Fruit fly (Drosophila melanogaster): ENCODE measurements around the gene p53.

p53 gene

dm6 chr3R:23048690-23049118 lies 5.2 kb downstream of the p53 start (continued):
- TF ChIP-seq CG11085 (GFP tag; IDR thresholded peaks at IDR 0.05) (no peak), Aef1 (GFP tag; IDR thresholded peaks at IDR 0.05) (peak; percentile 61; the same call in 1 of the 3 replicates), Dref (GFP tag; IDR thresholded peaks at IDR 0.05) (no peak), CG3065 (GFP tag; optimal IDR thresholded peaks at IDR 0.05) (no peak), CG12659 (GFP tag; optimal IDR thresholded peaks at IDR 0.05) (peak; percentile 77), Elba2 (GFP tag; optimal IDR thresholded peaks at IDR 0.05) (no peak), CG13123 (GFP tag; optimal IDR thresholded peaks at IDR 0.05) (no peak), CG10462 (GFP tag; optimal IDR thresholded peaks at IDR 0.05) (peak; percentile 44), grn (GFP tag; optimal IDR thresholded peaks at IDR 0.05) (peak; percentile 68), CG15011 (GFP tag; optimal IDR thresholded peaks at IDR 0.05) (peak; percentile 40), HLH54F (GFP tag; optimal IDR thresholded peaks at IDR 0.05) (peak; percentile 17), nau (GFP tag; optimal IDR thresholded peaks at IDR 0.05) (peak; percentile 71), pita (GFP tag; optimal IDR thresholded peaks at IDR 0.05) (no peak), lbe (GFP tag; optimal IDR thresholded peaks at IDR 0.05) (peak; percentile 33), Dfd (GFP tag; optimal IDR thresholded peaks at IDR 0.05) (no peak), CG1603 (tag; optimal IDR thresholded peaks at IDR 0.05) (peak; percentile 58), CG34224 (GFP tag; IDR thresholded peaks at IDR 0.05; ENCODE audit: partially characterized antibody) (no peak), CG2120 (GFP tag; optimal IDR thresholded peaks at IDR 0.05) (peak; percentile 57), Spps (tag; optimal IDR thresholded peaks at IDR 0.05) (peak; percentile 58), toy (GFP tag; IDR thresholded peaks at IDR 0.05) (no peak), repo (GFP tag; optimal IDR thresholded peaks at IDR 0.05) (peak; percentile 14), en (GFP tag; optimal IDR thresholded peaks at IDR 0.05) (peak; percentile 31), CG6765 (GFP tag; optimal IDR thresholded peaks at IDR 0.05) (no peak), CG2678 (tag; optimal IDR thresholded peaks at IDR 0.05) (peak; percentile 88), HmgD (GFP tag; optimal IDR thresholded peaks at IDR 0.05) (no peak), pfk (GFP tag; optimal IDR thresholded peaks at IDR 0.05) (no peak), BEAF-32 (GFP tag; optimal IDR thresholded peaks at IDR 0.05) (no peak), knrl (GFP tag; IDR thresholded peaks at IDR 0.05; ENCODE audit: partially characterized antibody) (no peak), nom (GFP tag; optimal IDR thresholded peaks at IDR 0.05) (peak; percentile 36), Drgx (GFP tag; IDR thresholded peaks at IDR 0.05) (peak; percentile 87), CG8765 (GFP tag; IDR thresholded peaks at IDR 0.05) (no peak), Hey (tag; optimal IDR thresholded peaks at IDR 0.05) (no peak), H2.0 (GFP tag; IDR thresholded peaks at IDR 0.05) (peak; percentile 52; the same call in 1 of the 2 replicates), ab (GFP tag; optimal IDR thresholded peaks at IDR 0.05) (no peak), ewg (GFP tag; optimal IDR thresholded peaks at IDR 0.05) (peak; percentile 55), sd (tag; optimal IDR thresholded peaks at IDR 0.05) (peak; percentile 42), CG11093 (GFP tag; IDR thresholded peaks at IDR 0.05) (peak; percentile 55; the same call in 1 of the 3 replicates), ci (GFP tag; IDR thresholded peaks at IDR 0.05) (peak; percentile 65), CG10209 (GFP tag; optimal IDR thresholded peaks at IDR 0.05) (peak; percentile 74), jing (GFP tag; optimal IDR thresholded peaks at IDR 0.05) (peak; percentile 20), run (tag; optimal IDR thresholded peaks at IDR 0.05) (peak; percentile 64), crol (GFP tag; IDR thresholded peaks at IDR 0.05) (no peak), z (GFP tag; IDR thresholded peaks at IDR 0.05) (peak; percentile 90), lmd (GFP tag; IDR thresholded peaks at IDR 0.05) (peak; percentile 91), CG8089 (GFP tag; optimal IDR thresholded peaks at IDR 0.05) (peak; percentile 20), CG9797 (GFP tag; optimal IDR thresholded peaks at IDR 0.05) (no peak), MTF-1 (GFP tag; optimal IDR thresholded peaks at IDR 0.05; ENCODE audit: borderline replicate concordance) (no peak), Sry-β (GFP tag; optimal IDR thresholded peaks at IDR 0.05) (no peak), CG10959 (GFP tag; IDR thresholded peaks at IDR 0.05) (no peak), hbn (GFP tag; IDR thresholded peaks at IDR 0.05; ENCODE audit: partially characterized antibody) (no peak), sr (GFP tag; IDR thresholded peaks at IDR 0.05) (no peak)
